Fruit fly (Drosophila melanogaster) Kc167 (cell line): ENCODE data around the gene Sdhaf3.

Source experiments
- Myc ChIP-seq: fragments of >200 bp; optimal IDR thresholded peaks from 2 replicates; lab custom pipeline; 2017; ENCODE audit warnings: missing external identifiers
- Sin3A ChIP-seq: fragments of >200 bp; optimal IDR thresholded peaks from 2 replicates; lab custom pipeline; 2018; ENCODE audit warnings: missing external identifiers
- h ChIP-seq: fragments of >200 bp; optimal IDR thresholded peaks from 3 replicates; lab custom pipeline; 2018; ENCODE audit warnings: missing external identifiers
- insv ChIP-seq: fragments of >200 bp; optimal IDR thresholded peaks from 3 replicates; lab custom pipeline; 2018; ENCODE audit warnings: missing external identifiers
- psq ChIP-seq: fragments of >200 bp; optimal IDR thresholded peaks from 2 replicates; lab custom pipeline; 2017; ENCODE audit warnings: missing external identifiers
- ttk ChIP-seq: sonication (Bioruptor generic); optimal IDR thresholded peaks from 2 replicates; lab custom pipeline; 2017; ENCODE audit warnings: missing external identifiers

- TF ChIP-seq Sin3A (lab: Kevin White, UChicago) (no peak), Myc (lab: Kevin White, UChicago) (no peak), ttk (no peak), insv (lab: Kevin White, UChicago) (no peak), psq (lab: Kevin White, UChicago) (no peak), h (lab: Kevin White, UChicago) (no peak)
Measured at dm6 chr3R:16434599-16434998, 47.7 kb downstream of the Sdhaf3 start, which contains the start of gene CG14881.
